Fruit fly (Drosophila melanogaster) whole organism, embryonic: ENCODE results near the gene CG5968.

Source experiments
- CG1024 ChIP-seq: fragments of 200-800 bp; sonication (Bioruptor generic); IDR thresholded peaks from 2 replicates; pipeline ENCODE4 v1.3.6; 2022; ENCODE audit warnings: missing biosample characterization, missing genetic modification characterization
- CG10274 ChIP-seq: fragments of 200-800 bp; sonication (Bioruptor generic); optimal IDR thresholded peaks from 3 replicates; lab custom pipeline; 2017; ENCODE audit warnings: missing biosample characterization, mild to moderate bottlenecking, missing genetic modification characterization
- CG12769 ChIP-seq: fragments of 200-800 bp; sonication (Bioruptor generic); optimal IDR thresholded peaks from 2 replicates; lab custom pipeline; 2019; ENCODE audit warnings: missing biosample characterization, mild to moderate bottlenecking, missing genetic modification characterization, moderate library complexity
- CG13775 ChIP-seq: fragments of 200-800 bp; sonication (Bioruptor generic); optimal IDR thresholded peaks from 3 replicates; lab custom pipeline; 2017; ENCODE audit warnings: missing biosample characterization, mild to moderate bottlenecking, missing genetic modification characterization
- CG17385 ChIP-seq: fragments of 200-800 bp; sonication (Bioruptor generic); optimal IDR thresholded peaks from 3 replicates; lab custom pipeline; 2018; ENCODE audit warnings: missing biosample characterization, mild to moderate bottlenecking, missing genetic modification characterization
- CG17568 ChIP-seq: fragments of 200-800 bp; sonication (Bioruptor generic); optimal IDR thresholded peaks from 2 replicates; lab custom pipeline; 2018; ENCODE audit warnings: missing biosample characterization, mild to moderate bottlenecking, missing genetic modification characterization, moderate library complexity
- CG2199 ChIP-seq: fragments of 200-800 bp; sonication (Bioruptor generic); IDR thresholded peaks from 3 replicates; pipeline ENCODE4 v1.3.6; 2022; ENCODE audit warnings: missing biosample characterization, missing genetic modification characterization
- CG32767 ChIP-seq: fragments of 200-800 bp; sonication (Bioruptor generic); IDR thresholded peaks from 2 replicates; pipeline ENCODE4 v1.3.6; 2022; ENCODE audit warnings: missing biosample characterization, missing genetic modification characterization
- CG33213 ChIP-seq: fragments of 200-800 bp; sonication (Bioruptor generic); optimal IDR thresholded peaks from 3 replicates; lab custom pipeline; 2016; ENCODE audit warnings: missing biosample characterization, missing genetic modification characterization
- CG4404 ChIP-seq: fragments of 200-800 bp; sonication (Bioruptor generic); IDR thresholded peaks from 2 replicates; pipeline ENCODE4 v1.3.6; 2022; ENCODE audit warnings: missing biosample characterization, missing genetic modification characterization
- CG4820 ChIP-seq: fragments of 200-800 bp; sonication (Bioruptor generic); optimal IDR thresholded peaks from 3 replicates; lab custom pipeline; 2016; ENCODE audit warnings: missing biosample characterization, missing genetic modification characterization
- CG6654 ChIP-seq: fragments of 200-800 bp; sonication (Bioruptor generic); optimal IDR thresholded peaks from 2 replicates; lab custom pipeline; 2017; ENCODE audit warnings: missing biosample characterization, mild to moderate bottlenecking, missing genetic modification characterization
- CG9609 ChIP-seq: fragments of 200-800 bp; sonication (Bioruptor generic); optimal IDR thresholded peaks from 3 replicates; lab custom pipeline; 2016; ENCODE audit warnings: missing biosample characterization, missing genetic modification characterization
- Dbx ChIP-seq: fragments of 200-800 bp; sonication (Bioruptor generic); IDR thresholded peaks from 3 replicates; pipeline ENCODE4 v1.3.6; 2022; ENCODE audit warnings: missing biosample characterization, missing genetic modification characterization
- Doc3 ChIP-seq: fragments of 200-800 bp; sonication (Bioruptor generic); IDR thresholded peaks from 3 replicates; pipeline ENCODE4 v1.3.6; 2022; ENCODE audit warnings: missing biosample characterization, missing genetic modification characterization; ENCODE audit not compliant: partially characterized antibody
- Elba2 ChIP-seq: fragments of 200-800 bp; sonication (Bioruptor generic); optimal IDR thresholded peaks from 3 replicates; lab custom pipeline; 2016; ENCODE audit warnings: missing biosample characterization, missing genetic modification characterization
- Jarid2 ChIP-seq: fragments of 200-800 bp; sonication (Bioruptor generic); optimal IDR thresholded peaks from 3 replicates; lab custom pipeline; 2017; ENCODE audit warnings: mild to moderate bottlenecking, missing biosample characterization, missing genetic modification reagents, missing genetic modification characterization
- Ptx1 ChIP-seq: fragments of 200-800 bp; sonication (Bioruptor generic); IDR thresholded peaks from 2 replicates; pipeline ENCODE4 v1.3.6; 2022; ENCODE audit warnings: missing biosample characterization, missing genetic modification characterization
- Ravus ChIP-seq: fragments of 200-800 bp; sonication (Bioruptor generic); IDR thresholded peaks from 2 replicates; pipeline ENCODE4 v1.3.6; 2022; ENCODE audit warnings: missing biosample characterization, missing genetic modification characterization
- Xrp1 ChIP-seq: fragments of 200-800 bp; sonication (Bioruptor generic); IDR thresholded peaks from 2 replicates; pipeline ENCODE4 v1.3.6; 2022; ENCODE audit warnings: missing biosample characterization, missing genetic modification characterization
- ab ChIP-seq: fragments of 200-800 bp; sonication (Bioruptor generic); optimal IDR thresholded peaks from 2 replicates; lab custom pipeline; 2016; ENCODE audit warnings: missing biosample characterization, missing genetic modification characterization
- cad ChIP-seq: fragments of >200 bp; optimal IDR thresholded peaks from 2 replicates; lab custom pipeline; 2017; ENCODE audit warnings: missing biosample characterization, missing genetic modification characterization
- chinmo ChIP-seq: fragments of 200-800 bp; sonication (Bioruptor generic); IDR thresholded peaks from 4 replicates; pipeline ENCODE4 v1.3.6; 2022; ENCODE audit warnings: missing biosample characterization, missing genetic modification characterization; ENCODE audit not compliant: partially characterized antibody
- disco-r ChIP-seq: fragments of 200-800 bp; sonication (Bioruptor generic); optimal IDR thresholded peaks from 2 replicates; lab custom pipeline; 2016; ENCODE audit warnings: missing biosample characterization, missing genetic modification characterization
- dysf ChIP-seq: fragments of 200-800 bp; sonication (Bioruptor generic); IDR thresholded peaks from 3 replicates; pipeline ENCODE4 v1.3.6; 2022; ENCODE audit warnings: missing biosample characterization, missing genetic modification characterization
- kay ChIP-seq: fragments of 200-800 bp; sonication (Bioruptor generic); optimal IDR thresholded peaks from 2 replicates; lab custom pipeline; 2016; ENCODE audit warnings: missing biosample characterization, missing genetic modification characterization
- kni ChIP-seq: fragments of 200-800 bp; sonication (Bioruptor generic); optimal IDR thresholded peaks from 3 replicates; lab custom pipeline; 2017; ENCODE audit warnings: mild to moderate bottlenecking, missing biosample characterization, missing genetic modification reagents, missing genetic modification characterization
- pros ChIP-seq: fragments of 200-800 bp; sonication (Bioruptor generic); optimal IDR thresholded peaks from 3 replicates; lab custom pipeline; 2019; ENCODE audit warnings: missing biosample characterization, mild to moderate bottlenecking, missing genetic modification characterization, moderate library complexity
- schlank ChIP-seq: fragments of 200-800 bp; sonication (Bioruptor generic); optimal IDR thresholded peaks from 2 replicates; lab custom pipeline; 2018; ENCODE audit warnings: missing biosample characterization, mild to moderate bottlenecking, missing genetic modification characterization
- sd ChIP-seq: fragments of 200-800 bp; sonication (Bioruptor generic); optimal IDR thresholded peaks from 3 replicates; lab custom pipeline; 2018; ENCODE audit warnings: missing biosample characterization, mild to moderate bottlenecking, missing genetic modification characterization, moderate library complexity
- sqz ChIP-seq: fragments of 200-800 bp; sonication (Bioruptor generic); optimal IDR thresholded peaks from 3 replicates; lab custom pipeline; 2018; ENCODE audit warnings: missing biosample characterization, mild to moderate bottlenecking, missing genetic modification characterization
- sr ChIP-seq: fragments of 200-800 bp; sonication (Bioruptor generic); IDR thresholded peaks from 3 replicates; pipeline ENCODE4 v1.3.6; 2022; ENCODE audit warnings: missing biosample characterization, missing genetic modification characterization
- stwl ChIP-seq: fragments of 200-800 bp; sonication (Bioruptor generic); optimal IDR thresholded peaks from 3 replicates; lab custom pipeline; 2018; ENCODE audit warnings: missing biosample characterization, mild to moderate bottlenecking, missing genetic modification characterization, moderate library complexity
- unpg ChIP-seq: fragments of 200-800 bp; sonication (Bioruptor generic); optimal IDR thresholded peaks from 3 replicates; lab custom pipeline; 2018; ENCODE audit warnings: missing biosample characterization, mild to moderate bottlenecking, missing genetic modification characterization, moderate library complexity
- wor ChIP-seq: fragments of 200-800 bp; sonication (Bioruptor generic); IDR thresholded peaks from 2 replicates; pipeline ENCODE4 v1.3.6; 2022; ENCODE audit warnings: missing biosample characterization, missing genetic modification characterization
- yki ChIP-seq: fragments of >200 bp; optimal IDR thresholded peaks from 3 replicates; lab custom pipeline; 2018
- zfh1 ChIP-seq: fragments of 200-800 bp; sonication (Bioruptor generic); IDR thresholded peaks from 3 replicates; pipeline ENCODE4 v1.3.6; 2022; ENCODE audit warnings: missing biosample characterization, missing genetic modification characterization

Gene CG5968

dm6 chr2L:16587654-16588348, 38.0 kb upstream of the CG5968 start (continued):
- TF ChIP-seq Jarid2 (GFP tag; lab: Kevin White, UChicago) (peak; percentile 16), CG4404 (GFP tag; lab: Robert Waterston, UW) (no peak), zfh1 (GFP tag; lab: Robert Waterston, UW) (0 out of 3 replicates have a peak, but pooled peaks have one; percentile 26), CG2199 (GFP tag; lab: Robert Waterston, UW) (0 out of 3 replicates have a peak, but pooled peaks have one; percentile 75), CG1024 (GFP tag; lab: Robert Waterston, UW) (no peak), sd (tag; lab: Kevin White, UChicago) (peak; percentile 98), CG12769 (tag; lab: Kevin White, UChicago) (peak; percentile 22), pros (peak; percentile 88), Elba2 (peak; percentile 53), CG10274 (peak; percentile 97), kni (GFP tag; lab: Kevin White, UChicago) (peak; percentile 85), ab (GFP tag; lab: Kevin White, UChicago) (no peak), CG9609 (GFP tag; lab: Kevin White, UChicago) (no peak), Doc3 (no peak), sr (GFP tag; lab: Robert Waterston, UW) (no peak), chinmo (peak; percentile 95), CG17385 (peak; percentile 12), Xrp1 (GFP tag; lab: Robert Waterston, UW) (peak; percentile 48; the same call in 1 of the 2 replicates), sqz (GFP tag; lab: Kevin White, UChicago) (peak; percentile 93), CG17568 (GFP tag; lab: Kevin White, UChicago) (no peak), yki (lab: Kevin White, UChicago) (peak; percentile 80), unpg (no peak)

DNA sequence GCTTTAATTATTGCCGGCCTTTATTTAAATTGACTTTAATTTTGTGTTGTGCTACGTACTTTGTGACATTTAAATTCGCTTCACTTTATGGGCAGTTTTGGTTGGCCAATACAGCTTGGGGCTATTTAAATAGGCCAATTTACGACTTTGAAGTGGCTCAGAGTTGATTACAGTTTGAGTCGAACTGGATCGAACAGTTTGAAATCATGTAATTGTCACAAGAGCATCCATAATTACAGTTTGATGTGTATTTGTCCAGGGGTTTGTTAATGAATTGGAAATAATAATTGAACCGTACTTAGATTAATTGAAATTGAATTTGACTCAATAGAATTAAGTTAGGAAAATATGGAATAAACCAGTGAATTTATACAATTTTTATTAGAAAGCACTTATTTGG, 33.0 kb upstream of the CG5968 start:
- peak; percentile 95 for TF ChIP-seq CG6654 (GFP tag; lab: Kevin White, UChicago)
- TF ChIP-seq stwl = peak; percentile 40
- TF ChIP-seq sqz (GFP tag; lab: Kevin White, UChicago) = no peak
- TF ChIP-seq cad (GFP tag; lab: Kevin White, UChicago) = peak; percentile 86

- TF ChIP-seq CG33213 (GFP tag; lab: Kevin White, UChicago) = no peak
- no peak for TF ChIP-seq CG1024 (GFP tag; lab: Robert Waterston, UW)
- no peak for TF ChIP-seq Dbx (GFP tag; lab: Robert Waterston, UW)
- no peak for TF ChIP-seq Ravus (GFP tag; lab: Robert Waterston, UW)
- no peak for TF ChIP-seq CG32767
- TF ChIP-seq wor (GFP tag; lab: Robert Waterston, UW) = no peak
- no peak for TF ChIP-seq disco-r (GFP tag; lab: Kevin White, UChicago)
- TF ChIP-seq CG4820 (GFP tag; lab: Kevin White, UChicago) = no peak
- no peak for TF ChIP-seq kay (GFP tag; lab: Kevin White, UChicago)
- TF ChIP-seq CG13775 (GFP tag; lab: Kevin White, UChicago) = no peak
- TF ChIP-seq dysf (GFP tag; lab: Robert Waterston, UW) = no peak
- no peak for TF ChIP-seq Ptx1 (GFP tag; lab: Robert Waterston, UW)
- TF ChIP-seq schlank (tag; lab: Kevin White, UChicago) = no peak
Measured at dm6 chr2L:16562379-16562778, 12.6 kb upstream of the CG5968 start.
